ENCODE assay signal across 1 worm cellular context in the genomic region with DNA sequence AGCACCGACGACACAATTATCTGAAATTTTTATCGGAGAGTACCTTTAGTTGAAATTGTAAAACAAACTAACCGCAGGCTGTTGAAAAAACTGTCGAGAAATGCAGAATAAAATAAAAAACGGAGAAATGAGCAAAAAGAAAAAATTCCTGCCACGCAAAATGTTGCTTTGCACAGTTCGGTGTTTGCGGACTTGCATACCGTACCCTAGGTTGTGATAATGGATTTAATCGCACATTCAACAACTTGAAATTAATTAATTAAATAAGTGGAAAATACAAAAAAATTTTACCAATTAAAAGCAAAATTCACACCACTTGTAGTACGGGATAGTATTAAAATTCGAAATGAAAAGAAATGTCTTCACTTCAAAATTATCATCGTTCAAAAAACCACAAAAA.
A peak's percentile ranks its signal among the peaks of the same experiment; 100 is the strongest.
TF ChIP-seq lines count a peak whose summit lies in the region.

No protein-coding gene starts in this region.

TF ChIP-seq in whole organism, L1 larva, 84 proteins besides CTCF, POLR2A, EP300 and RAD21 (continued from another document):
- TF ChIP-seq lin-39 (tag; optimal IDR thresholded peaks at IDR 0.05; lab: Kevin White, UChicago) (no peak), fkh-10 (GFP tag; optimal IDR thresholded peaks at IDR 0.05; lab: Kevin White, UChicago) (no peak), C16A3.4 (tag; optimal IDR thresholded peaks at IDR 0.05; lab: Kevin White, UChicago) (peak; percentile 68), ceh-8 (GFP tag; optimal IDR thresholded peaks at IDR 0.05; lab: Kevin White, UChicago) (no peak), ama-1 (optimal IDR thresholded peaks at IDR 0.05; lab: Kevin White, UChicago) (no peak), sox-4 (tag; optimal IDR thresholded peaks at IDR 0.05; lab: Kevin White, UChicago) (no peak), zag-1 (tag; optimal IDR thresholded peaks at IDR 0.05; lab: Kevin White, UChicago) (no peak), Y116A8C.19 (tag; optimal IDR thresholded peaks at IDR 0.05; lab: Kevin White, UChicago; ENCODE audit: borderline replicate concordance) (no peak), lin-15B (tag; optimal IDR thresholded peaks at IDR 0.05; lab: Kevin White, UChicago) (peak; percentile 39), C34B4.2 (tag; optimal IDR thresholded peaks at IDR 0.05; lab: Kevin White, UChicago) (no peak), isw-1 (GFP tag; IDR thresholded peaks at IDR 0.05; lab: Robert Waterston, UW) (no peak), hpl-2 (GFP tag; optimal IDR thresholded peaks at IDR 0.05; lab: Kevin White, UChicago) (no peak), ceh-82 (tag; optimal IDR thresholded peaks at IDR 0.05; lab: Kevin White, UChicago) (peak in 1 of 3 experiments; percentile 37), xbp-1 (tag; optimal IDR thresholded peaks at IDR 0.05; lab: Kevin White, UChicago) (no peak), elt-2 (tag; optimal IDR thresholded peaks at IDR 0.05; lab: Kevin White, UChicago) (no peak), snu-23 (GFP tag; optimal IDR thresholded peaks at IDR 0.05; lab: Kevin White, UChicago) (peak; percentile 55), nhr-76 (tag; optimal IDR thresholded peaks at IDR 0.05; lab: Kevin White, UChicago) (no peak), fos-1 (tag; optimal IDR thresholded peaks at IDR 0.05; lab: Kevin White, UChicago) (no peak), lir-3 (tag; optimal IDR thresholded peaks at IDR 0.05; lab: Kevin White, UChicago; ENCODE audit: poor library complexity) (no peak), swsn-7 (tag; optimal IDR thresholded peaks at IDR 0.05; lab: Kevin White, UChicago) (peak; percentile 11), unc-98 (GFP tag; IDR thresholded peaks at IDR 0.05; lab: Robert Waterston, UW) (no peak), elt-3 (tag; optimal IDR thresholded peaks at IDR 0.05; lab: Kevin White, UChicago) (no peak), aly-2 (tag; optimal IDR thresholded peaks at IDR 0.05; lab: Kevin White, UChicago) (no peak), skn-1 (tag; optimal IDR thresholded peaks at IDR 0.05; lab: Kevin White, UChicago) (peak; percentile 6)
